Worm (Caenorhabditis elegans) whole organism, young adult: ENCODE results near the gene F54D5.5.
"Not testable (repeated sequence)": the region's sequence is repeated elsewhere in the genome, so short reads cannot be mapped to it uniquely, and the experiment has no call there.

Experiments used
- B0019.2 ChIP-seq: fragments of 200-800 bp; sonication (Bioruptor generic); conservative IDR thresholded peaks from 2 replicates; pipeline ENCODE4 v1.3.6; 2022; ENCODE audit warnings: missing genetic modification reagents, missing genetic modification characterization, missing compliant biosample characterization
- B0336.3 ChIP-seq: fragments of 200-800 bp; sonication (Bioruptor generic); IDR thresholded peaks from 2 replicates; pipeline ENCODE4 v1.3.6; 2022; ENCODE audit warnings: missing genetic modification characterization, missing compliant biosample characterization
- C06A6.2 ChIP-seq: fragments of 200-800 bp; sonication (Bioruptor generic); conservative IDR thresholded peaks from 2 replicates; pipeline ENCODE4 v1.3.6; 2022; ENCODE audit warnings: missing genetic modification characterization, missing compliant biosample characterization
- D2030.7 ChIP-seq: fragments of 200-800 bp; sonication (Bioruptor generic); IDR thresholded peaks from 2 replicates; pipeline ENCODE4 v1.3.6; 2022; ENCODE audit warnings: missing genetic modification reagents, missing genetic modification characterization, missing compliant biosample characterization
- F22D6.2 ChIP-seq: sonication (generic microtip); optimal IDR thresholded peaks from 2 replicates; lab custom pipeline; 2016; ENCODE audit warnings: mild to moderate bottlenecking, missing genetic modification characterization, missing compliant biosample characterization
- F37B4.10 ChIP-seq: fragments of 200-800 bp; sonication (Bioruptor generic); IDR thresholded peaks from 2 replicates; pipeline ENCODE4 v1.3.6; 2022; ENCODE audit warnings: missing genetic modification characterization, missing compliant biosample characterization
- F39B2.1 ChIP-seq: fragments of 200-800 bp; sonication (Bioruptor generic); IDR thresholded peaks from 2 replicates; pipeline ENCODE4 v1.3.6; 2022; ENCODE audit warnings: missing genetic modification reagents, missing genetic modification characterization, missing compliant biosample characterization
- F49E8.2 ChIP-seq: sonication (generic microtip); optimal IDR thresholded peaks from 3 replicates; lab custom pipeline; 2017; ENCODE audit warnings: missing genetic modification characterization, mild to moderate bottlenecking, missing compliant biosample characterization, antibody characterized with exemption, moderate library complexity; ENCODE audit not compliant: insufficient read depth
- Y53G8AR.9 ChIP-seq: fragments of 200-800 bp; sonication (Bioruptor generic); conservative IDR thresholded peaks from 2 replicates; pipeline ENCODE4 v1.3.6; 2022; ENCODE audit warnings: missing genetic modification reagents, missing genetic modification characterization, missing compliant biosample characterization
- Y67H2A.10 ChIP-seq: fragments of 200-800 bp; sonication (Bioruptor generic); conservative IDR thresholded peaks from 2 replicates; pipeline ENCODE4 v1.3.6; 2022; ENCODE audit warnings: missing genetic modification reagents, missing genetic modification characterization, missing compliant biosample characterization
- Y79H2A.3 ChIP-seq: fragments of 200-800 bp; sonication (Bioruptor generic); conservative IDR thresholded peaks from 2 replicates; pipeline ENCODE4 v1.3.6; 2022; ENCODE audit warnings: missing genetic modification reagents, missing genetic modification characterization, missing compliant biosample characterization
- Y95B8A.8 ChIP-seq: fragments of 200-800 bp; sonication (Bioruptor generic); IDR thresholded peaks from 2 replicates; pipeline ENCODE4 v1.3.6; 2022; ENCODE audit warnings: missing genetic modification reagents, missing genetic modification characterization, missing compliant biosample characterization
- ZK185.1 ChIP-seq: sonication (generic microtip); optimal IDR thresholded peaks from 2 replicates; lab custom pipeline; 2016; ENCODE audit warnings: mild to moderate bottlenecking, missing genetic modification characterization, missing compliant biosample characterization; ENCODE audit not compliant: poor library complexity, severe bottlenecking
- akir-1 ChIP-seq: fragments of 200-800 bp; sonication (Bioruptor generic); optimal IDR thresholded peaks from 2 replicates; lab custom pipeline; 2018; ENCODE audit warnings: mild to moderate bottlenecking, missing genetic modification characterization, moderate library complexity, missing compliant biosample characterization
- aptf-2 ChIP-seq: fragments of 200-800 bp; sonication (Bioruptor generic); conservative IDR thresholded peaks from 2 replicates; pipeline ENCODE4 v1.3.6; 2022; ENCODE audit warnings: missing genetic modification reagents, missing genetic modification characterization, missing compliant biosample characterization
- atf-7 ChIP-seq: sonication (generic microtip); optimal IDR thresholded peaks from 2 replicates; lab custom pipeline; 2017; ENCODE audit warnings: mild to moderate bottlenecking, missing genetic modification characterization, missing compliant biosample characterization
- athp-1 ChIP-seq: sonication (generic microtip); optimal IDR thresholded peaks from 2 replicates; lab custom pipeline; 2017; ENCODE audit warnings: mild to moderate bottlenecking, missing genetic modification characterization, missing compliant biosample characterization
- attf-3 ChIP-seq: fragments of 200-800 bp; sonication (Bioruptor generic); conservative IDR thresholded peaks from 2 replicates; pipeline ENCODE4 v1.3.6; 2022; ENCODE audit warnings: missing genetic modification reagents, missing genetic modification characterization, missing compliant biosample characterization
- cebp-1 ChIP-seq, 2 experiments: fragments of 200-800 bp in 1 of 2; sonication (Bioruptor generic) in 1 of 2; sonication (generic microtip) in 1 of 2; IDR thresholded peaks in 1 of 2; optimal IDR thresholded peaks in 1 of 2; 2 replicates each; pipeline versions ENCODE4 v1.3.6 to Lab custom; 2017 to 2022; ENCODE audit warnings: missing compliant biosample characterization in 2 of 2, missing genetic modification characterization in 2 of 2, mild to moderate bottlenecking in 1 of 2, missing genetic modification reagents in 1 of 2, moderate library complexity in 1 of 2
- ceh-100 ChIP-seq: fragments of 200-800 bp; sonication (Bioruptor generic); IDR thresholded peaks from 2 replicates; pipeline ENCODE4 v1.3.6; 2022; ENCODE audit warnings: missing genetic modification reagents, missing genetic modification characterization, missing compliant biosample characterization
- ceh-58 ChIP-seq: fragments of 200-800 bp; sonication (Bioruptor generic); IDR thresholded peaks from 2 replicates; pipeline ENCODE4 v1.3.6; 2022; ENCODE audit warnings: missing genetic modification characterization, missing compliant biosample characterization
- ceh-91 ChIP-seq: fragments of 200-800 bp; sonication (Bioruptor generic); IDR thresholded peaks from 2 replicates; pipeline ENCODE4 v1.3.6; 2022; ENCODE audit warnings: missing genetic modification reagents, missing genetic modification characterization, missing compliant biosample characterization
- chd-7 ChIP-seq: sonication (generic microtip); optimal IDR thresholded peaks from 2 replicates; lab custom pipeline; 2016; ENCODE audit warnings: mild to moderate bottlenecking, missing genetic modification characterization, moderate library complexity, missing compliant biosample characterization
- egl-18 ChIP-seq: fragments of 200-800 bp; sonication (Bioruptor generic); IDR thresholded peaks from 2 replicates; pipeline ENCODE4 v1.3.6; 2022; ENCODE audit warnings: missing genetic modification reagents, missing genetic modification characterization, missing compliant biosample characterization
- egl-44 ChIP-seq: fragments of 200-800 bp; sonication (Bioruptor generic); IDR thresholded peaks from 2 replicates; pipeline ENCODE4 v1.3.6; 2022; ENCODE audit warnings: missing genetic modification reagents, missing genetic modification characterization, missing compliant biosample characterization
- egrh-3 ChIP-seq: fragments of 200-800 bp; sonication (Bioruptor generic); IDR thresholded peaks from 2 replicates; pipeline ENCODE4 v1.3.6; 2022; ENCODE audit warnings: missing genetic modification reagents, missing genetic modification characterization, missing compliant biosample characterization
- ekl-4 ChIP-seq: fragments of 200-800 bp; sonication (Bioruptor generic); IDR thresholded peaks from 2 replicates; pipeline ENCODE4 v1.3.6; 2022; ENCODE audit warnings: missing genetic modification reagents, missing genetic modification characterization, missing compliant biosample characterization
- gei-17 ChIP-seq: fragments of 200-800 bp; sonication (Bioruptor generic); optimal IDR thresholded peaks from 2 replicates; lab custom pipeline; 2018; ENCODE audit warnings: mild to moderate bottlenecking, missing genetic modification characterization, missing compliant biosample characterization
- hsf-1 ChIP-seq: fragments of 200-800 bp; sonication (Bioruptor generic); IDR thresholded peaks from 2 replicates; pipeline ENCODE4 v1.3.6; 2022; ENCODE audit warnings: missing genetic modification reagents, missing genetic modification characterization, missing compliant biosample characterization
- let-607 ChIP-seq, 2 experiments: fragments of 200-800 bp in 1 of 2; sonication (Bioruptor generic) in 1 of 2; sonication (generic microtip) in 1 of 2; optimal IDR thresholded peaks; 2 replicates each; lab custom pipeline; 2016 to 2018; ENCODE audit warnings: mild to moderate bottlenecking in 2 of 2, missing compliant biosample characterization in 2 of 2, missing genetic modification characterization in 2 of 2, moderate library complexity in 2 of 2, missing genotype in 1 of 2
- lin-35 ChIP-seq, 3 experiments: fragments of 150-350 bp in 2 of 3; sonication (generic microtip) in 1 of 3; optimal IDR thresholded peaks; 2 replicates each; lab custom pipeline; 2014 to 2018; ENCODE audit warnings: missing biosample characterization in 3 of 3, missing genetic modification characterization in 3 of 3, missing genetic modification reagents in 3 of 3
- lir-1 ChIP-seq: fragments of 200-800 bp; sonication (Bioruptor generic); conservative IDR thresholded peaks from 2 replicates; pipeline ENCODE4 v1.3.6; 2022; ENCODE audit warnings: missing genetic modification reagents, missing genetic modification characterization, missing compliant biosample characterization
- madf-8 ChIP-seq: fragments of 200-800 bp; sonication (Bioruptor generic); conservative IDR thresholded peaks from 2 replicates; pipeline ENCODE4 v1.3.6; 2022; ENCODE audit warnings: missing genetic modification reagents, missing genetic modification characterization, missing compliant biosample characterization
- mcd-1 ChIP-seq: fragments of 200-800 bp; sonication (Bioruptor generic); IDR thresholded peaks from 2 replicates; pipeline ENCODE4 v1.3.6; 2022; ENCODE audit warnings: missing genetic modification reagents, missing genetic modification characterization, missing compliant biosample characterization
- mel-28 ChIP-seq: sonication (generic microtip); optimal IDR thresholded peaks from 2 replicates; lab custom pipeline; 2016; ENCODE audit warnings: borderline replicate concordance, mild to moderate bottlenecking, missing genetic modification characterization, missing compliant biosample characterization
- pbrm-1 ChIP-seq: fragments of 200-800 bp; sonication (Bioruptor generic); IDR thresholded peaks from 2 replicates; pipeline ENCODE4 v1.3.6; 2022; ENCODE audit warnings: missing genetic modification reagents, missing genetic modification characterization, missing compliant biosample characterization
- rec-8 ChIP-seq, 2 experiments: sonication (generic microtip); optimal IDR thresholded peaks; 2 replicates each; lab custom pipeline; 2016; ENCODE audit warnings: mild to moderate bottlenecking in 2 of 2, missing genetic modification characterization in 2 of 2, missing genetic modification reagents in 2 of 2, missing genotype in 2 of 2, missing biosample characterization in 1 of 2, missing compliant biosample characterization in 1 of 2, moderate library complexity in 1 of 2
- snpc-4 ChIP-seq, 5 experiments: fragments of 150-350 bp in 1 of 5; sonication (generic microtip) in 4 of 5; optimal IDR thresholded peaks; 2 replicates each; lab custom pipeline; 2014 to 2018; ENCODE audit warnings: missing genetic modification characterization in 5 of 5, missing biosample characterization in 3 of 5, antibody characterized with exemption in 2 of 5, mild to moderate bottlenecking in 2 of 5, missing compliant biosample characterization in 2 of 5, missing genotype in 2 of 5, moderate library complexity in 2 of 5, missing genetic modification reagents in 1 of 5
- somi-1 ChIP-seq: fragments of 200-800 bp; sonication (Bioruptor generic); optimal IDR thresholded peaks from 2 replicates; lab custom pipeline; 2018; ENCODE audit warnings: mild to moderate bottlenecking, missing genetic modification characterization, missing compliant biosample characterization
- tbp1 ChIP-seq: fragments of 200-800 bp; sonication (Bioruptor generic); optimal IDR thresholded peaks from 2 replicates; lab custom pipeline; 2018; ENCODE audit warnings: mild to moderate bottlenecking, missing genetic modification characterization, missing compliant biosample characterization
- xnd-1 ChIP-seq: sonication (generic microtip); optimal IDR thresholded peaks from 2 replicates; lab custom pipeline; 2016; ENCODE audit warnings: missing genotype, missing genetic modification reagents, missing genetic modification characterization, missing compliant biosample characterization
- zim-3 ChIP-seq: sonication (generic microtip); optimal IDR thresholded peaks from 2 replicates; lab custom pipeline; 2017; ENCODE audit warnings: mild to moderate bottlenecking, missing genetic modification characterization, moderate library complexity, missing compliant biosample characterization
- ztf-26 ChIP-seq: sonication (generic microtip); optimal IDR thresholded peaks from 2 replicates; lab custom pipeline; 2017; ENCODE audit warnings: missing genetic modification characterization, missing compliant biosample characterization
- ztf-6 ChIP-seq: fragments of 200-800 bp; sonication (Bioruptor generic); IDR thresholded peaks from 2 replicates; pipeline ENCODE4 v1.3.6; 2022; ENCODE audit warnings: missing genetic modification reagents, missing genetic modification characterization, missing compliant biosample characterization

F54D5.5 gene

DNA sequence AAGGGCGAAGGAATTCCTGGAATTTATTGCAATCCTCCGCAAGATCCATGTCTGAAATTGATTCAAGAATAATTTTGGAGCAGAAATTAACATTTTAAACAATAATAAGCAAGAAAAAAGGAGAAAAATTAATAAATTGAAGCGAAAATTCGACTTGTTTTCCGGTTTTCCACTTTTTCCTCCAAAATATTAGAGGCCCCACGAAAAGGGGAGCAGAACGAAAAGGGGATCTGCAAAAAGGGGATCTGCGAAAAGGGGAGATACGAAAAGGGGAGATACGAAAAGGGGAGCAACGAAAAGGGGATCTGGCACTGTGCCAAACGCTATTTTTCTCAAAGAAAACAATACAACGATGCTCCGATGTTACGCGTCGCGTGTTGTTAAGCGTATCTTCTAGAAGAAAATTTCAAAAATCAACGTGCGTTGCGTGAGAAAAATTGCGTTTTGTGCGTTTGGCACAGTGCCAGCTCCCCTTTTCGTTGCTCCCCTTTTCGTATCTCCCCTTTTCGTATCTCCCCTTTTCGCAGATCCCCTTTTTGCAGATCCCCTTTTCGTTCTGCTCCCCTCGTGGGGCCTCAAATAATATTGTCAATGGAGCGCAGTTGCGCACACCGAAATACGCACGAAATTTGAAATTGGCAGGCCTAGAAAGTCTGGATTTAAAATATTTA lies 32.3 kb downstream of the F54D5.5 start, which contains the start of gene Y62F5A.12 (continued):
- TF ChIP-seq Y95B8A.8 (GFP tag; lab: Robert Waterston, UW) (peak; percentile 94), xnd-1 (tag; lab: Kevin White, UChicago) (peak; percentile 53), ceh-100 (peak; percentile 99), ztf-6 (GFP tag; lab: Robert Waterston, UW) (peak; percentile 98), Y53G8AR.9 (peak; percentile 93), ceh-58 (peak; percentile 94; the same call in 1 of the 2 replicates), pbrm-1 (GFP tag; lab: Robert Waterston, UW) (peak; percentile 96), somi-1 (GFP tag; lab: Kevin White, UChicago) (peak; percentile 47), ztf-26 (peak; percentile 68), gei-17 (GFP tag; lab: Kevin White, UChicago) (peak; percentile 1), egrh-3 (GFP tag; lab: Robert Waterston, UW) (peak; percentile 91), aptf-2 (GFP tag; lab: Robert Waterston, UW) (peak; percentile 96), ekl-4 (GFP tag; lab: Robert Waterston, UW) (peak; percentile 94), B0019.2 (GFP tag; lab: Robert Waterston, UW) (peak; percentile 86), egl-44 (peak; percentile 86; the same call in 1 of the 2 replicates), rec-8 (tag; optimal IDR thresholded peaks at IDR 0.05; lab: Kevin White, UChicago) (peak; percentile 31 to 51), Y67H2A.10 (peak; percentile 93), attf-3 (GFP tag; lab: Robert Waterston, UW) (peak; percentile 85), athp-1 (tag; lab: Kevin White, UChicago) (peak; percentile 88), D2030.7 (GFP tag; lab: Robert Waterston, UW) (peak; percentile 99), let-607 (tag; optimal IDR thresholded peaks at IDR 0.05; lab: Kevin White, UChicago) (peak in 1 of 2 experiments; percentile 58), F49E8.2 (peak; percentile 55), F37B4.10 (GFP tag; lab: Robert Waterston, UW) (peak; percentile 95), mel-28 (peak; percentile 43), snpc-4 (tag; optimal IDR thresholded peaks at IDR 0.05; lab: Kevin White, UChicago) (peak in 3 of 4 experiments; percentile 43 to 70 (median 65)), zim-3 (peak; percentile 66), akir-1 (peak; percentile 82), lir-1 (peak; percentile 92), tbp1 (GFP tag; lab: Kevin White, UChicago) (peak; percentile 71), ZK185.1 (peak; percentile 71), cebp-1 (GFP tag; IDR thresholded peaks at IDR 0.05; lab: Robert Waterston, UW) (peak; percentile 89), cebp-1 (tag; optimal IDR thresholded peaks at IDR 0.05; lab: Kevin White, UChicago) (peak; percentile 83), egl-18 (peak; percentile 86), B0336.3 (GFP tag; lab: Robert Waterston, UW) (peak; percentile 78), ceh-91 (peak; percentile 97), F22D6.2 (peak; percentile 54), hsf-1 (GFP tag; lab: Robert Waterston, UW) (peak; percentile 91), atf-7 (peak; percentile 38), mcd-1 (GFP tag; lab: Robert Waterston, UW) (peak; percentile 99), F39B2.1 (GFP tag; lab: Robert Waterston, UW) (peak; percentile 34; the same call in 1 of the 2 replicates), Y79H2A.3 (GFP tag; lab: Robert Waterston, UW) (peak; percentile 89), C06A6.2 (GFP tag; lab: Robert Waterston, UW) (peak; percentile 82), madf-8 (peak; percentile 96), lin-35 (GFP tag; optimal IDR thresholded peaks at IDR 0.05; lab: Kevin White, UChicago) (peak in 1 of 3 experiments; percentile 84), chd-7 (peak; percentile 63)
- not testable (repeated sequence) for TF ChIP-seq snpc-4 (GFP tag; optimal IDR thresholded peaks at IDR 0.05; lab: Kevin White, UChicago)
